Fruit fly (Drosophila melanogaster): ENCODE measurements around the gene CG6592.

Gene CG6592

DNA sequence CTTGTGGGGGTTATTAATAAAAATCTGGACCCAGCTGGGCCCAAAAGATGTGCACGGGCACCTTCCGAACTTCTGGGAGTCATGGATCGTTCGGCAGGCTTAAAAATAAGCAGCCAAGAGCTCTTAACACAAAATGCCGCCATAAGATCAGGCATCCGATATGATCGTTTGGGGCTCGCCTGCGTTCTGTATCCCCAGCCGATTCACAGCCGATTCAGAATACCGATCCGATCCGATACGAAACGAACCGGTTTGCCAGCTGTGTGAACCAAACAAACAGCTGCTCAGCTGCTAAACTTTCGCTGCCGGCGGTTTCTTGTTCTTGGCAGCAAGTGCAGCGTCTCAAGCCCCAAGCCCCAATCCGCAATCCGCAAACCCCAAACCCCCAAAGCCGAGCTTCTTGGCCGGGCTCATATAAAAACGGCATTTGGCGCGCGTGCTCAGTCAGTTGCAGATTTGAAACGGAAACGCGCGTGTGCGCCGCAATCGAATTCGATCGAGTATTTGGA lies 6.5 kb downstream of the CG6592 start, which contains the start of gene CG42269:
CG42269 (plus strand) TSS at position 416 of the 509 bp plus-strand sequence.
- TF ChIP-seq CTCF (optimal IDR thresholded peaks at IDR 0.05): no peak
- no peak for TF ChIP-seq CG8478 (optimal IDR thresholded peaks at IDR 0.05)

DNA sequence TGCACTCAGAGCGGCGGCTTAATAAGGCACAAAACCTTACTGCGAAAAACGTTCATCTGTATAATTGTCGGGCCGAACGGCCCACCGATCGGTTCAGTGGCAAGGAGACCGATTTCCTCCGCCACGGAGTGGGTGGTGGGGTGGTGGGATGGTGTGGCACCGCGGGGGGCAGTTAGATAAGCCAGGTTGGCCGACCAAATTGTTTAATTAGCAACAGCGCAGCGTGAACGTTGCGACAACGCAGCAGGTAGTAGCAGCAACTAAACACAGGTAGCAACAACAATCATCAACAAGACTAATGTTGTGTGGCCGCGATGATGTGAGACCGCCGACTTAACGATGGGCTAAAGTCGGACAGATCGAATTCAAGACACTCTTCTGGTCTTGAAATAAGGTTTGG lies 8.7 kb downstream of the CG6592 start:
- TF ChIP-seq CTCF (optimal IDR thresholded peaks at IDR 0.05) (no peak), CG8478 (optimal IDR thresholded peaks at IDR 0.05) (no peak)

DNA sequence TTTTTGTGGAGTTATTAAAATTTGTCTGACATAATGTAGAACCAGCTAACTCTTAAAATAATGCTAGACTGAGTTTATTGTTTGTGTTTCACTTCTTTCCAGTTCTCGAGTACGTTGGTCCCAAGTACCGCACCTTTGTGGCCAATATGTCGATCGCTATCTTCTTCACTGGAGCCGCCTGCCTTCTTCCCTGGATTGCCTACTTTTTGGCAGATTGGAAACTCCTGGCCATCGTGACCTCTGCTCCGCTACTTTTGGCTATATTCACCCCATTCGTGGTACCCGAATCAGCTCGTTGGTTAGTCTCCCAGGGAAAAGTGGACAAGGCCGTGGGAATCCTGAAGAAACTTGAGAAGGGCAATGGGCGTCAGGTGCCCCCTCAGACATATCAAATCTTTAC lies 10.7 kb downstream of the CG6592 start:
- TF ChIP-seq CTCF (optimal IDR thresholded peaks at IDR 0.05): no peak

DNA sequence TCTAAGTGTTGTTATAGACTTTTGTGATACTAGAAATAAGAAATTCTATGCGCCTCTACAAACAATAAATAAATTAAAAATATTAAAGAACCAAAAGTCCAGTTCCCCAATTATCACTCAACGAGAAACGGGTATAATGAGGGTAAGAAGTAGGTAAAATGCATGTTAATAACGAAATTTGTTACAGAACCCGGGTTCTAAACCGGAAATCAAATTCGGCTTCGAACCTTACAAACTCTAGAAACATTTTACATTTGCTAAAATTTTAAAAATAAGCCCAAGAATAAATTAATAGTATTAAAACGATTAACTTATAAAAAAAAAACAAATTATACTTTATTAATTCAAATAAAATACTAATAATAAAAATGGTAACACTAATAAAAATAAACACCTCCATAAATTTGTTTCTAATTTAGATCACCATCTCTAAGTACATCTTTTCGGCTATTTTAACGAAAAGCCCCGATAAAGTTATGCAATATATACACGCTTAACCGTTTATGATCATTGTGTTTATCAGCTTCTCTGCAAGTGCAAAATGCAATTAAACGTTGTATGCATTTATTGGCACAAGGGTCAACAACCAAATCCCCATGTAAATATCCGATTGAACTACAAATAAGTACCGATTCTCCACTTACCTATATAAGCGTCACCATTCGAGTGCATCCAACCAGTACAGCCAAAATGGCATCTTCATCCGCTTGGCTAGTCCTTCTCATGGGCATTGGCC lies 12.2 kb downstream of the CG6592 start, which contains the start of gene CG6602:
CG6602 (plus strand) TSS at position 686 of the 736 bp plus-strand sequence.
- no peak for TF ChIP-seq CG8478 (optimal IDR thresholded peaks at IDR 0.05)
- TF ChIP-seq CTCF (optimal IDR thresholded peaks at IDR 0.05): peak in 1 of 2 experiments; percentile 54

DNA sequence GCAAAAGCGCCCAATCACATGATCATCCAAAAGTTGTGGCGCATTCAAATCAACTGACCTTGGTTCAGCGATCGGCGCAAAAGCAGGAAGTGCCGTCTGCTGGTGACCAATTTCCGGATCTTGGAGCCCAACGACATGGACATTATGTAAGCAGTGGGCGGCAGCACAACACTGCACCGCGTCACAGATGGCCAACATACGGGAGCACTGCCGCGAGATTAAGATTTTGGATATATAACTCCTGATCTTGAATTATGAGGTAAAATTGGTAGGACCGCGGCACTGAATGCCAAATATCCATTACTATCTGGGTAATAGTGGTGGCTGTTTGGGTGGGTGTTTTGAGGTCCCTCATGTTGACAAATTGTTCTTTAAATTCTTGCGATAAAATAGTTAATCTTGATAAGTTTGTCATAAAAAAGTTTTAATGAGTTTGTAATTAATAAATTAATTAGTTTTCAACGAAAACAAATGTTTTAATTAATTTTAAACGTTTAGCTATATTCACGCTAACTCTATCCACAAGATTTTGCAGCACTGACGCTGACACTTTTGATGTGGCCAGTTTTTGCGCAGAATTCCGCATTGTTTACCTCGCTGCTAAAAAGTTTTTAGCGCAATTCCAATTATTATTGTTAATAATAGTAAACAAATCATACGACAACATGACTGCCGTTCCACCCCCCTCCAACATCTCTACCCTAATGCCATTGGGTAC lies 15.7 kb downstream of the CG6592 start, which contains the start of the genes CG13295 and CG6610:
CG13295 (minus strand) TSS at position 271 of the 718 bp plus-strand sequence.
CG6610 (plus strand) TSS at position 562 of the 718 bp plus-strand sequence.
- TF ChIP-seq CTCF (optimal IDR thresholded peaks at IDR 0.05) (no peak), CG8478 (optimal IDR thresholded peaks at IDR 0.05) (no peak)

DNA sequence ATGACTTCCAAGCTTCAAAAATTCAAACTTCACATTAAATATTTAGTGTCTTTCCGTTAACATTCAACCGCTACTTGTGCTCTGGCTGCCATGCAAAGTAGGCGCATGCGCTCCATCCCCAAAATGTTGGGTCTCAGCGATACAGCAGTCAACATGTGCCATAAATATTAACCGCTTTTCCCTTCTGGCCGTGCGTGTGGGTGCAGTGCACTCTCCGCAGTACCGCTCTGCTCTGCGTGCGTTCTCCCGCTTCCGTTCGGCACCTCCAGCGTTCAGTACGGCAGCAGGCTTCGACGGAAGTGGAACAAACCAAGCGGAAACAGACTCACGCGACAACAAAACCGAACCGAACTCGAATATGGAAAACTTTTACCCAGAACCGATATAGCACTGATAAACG lies 17.0 kb downstream of the CG6592 start, which contains the start of gene ssp6:
ssp6 (plus strand) TSS at position 294 of the 400 bp plus-strand sequence.
- TF ChIP-seq CTCF (optimal IDR thresholded peaks at IDR 0.05) (no peak), CG8478 (optimal IDR thresholded peaks at IDR 0.05) (no peak)

DNA sequence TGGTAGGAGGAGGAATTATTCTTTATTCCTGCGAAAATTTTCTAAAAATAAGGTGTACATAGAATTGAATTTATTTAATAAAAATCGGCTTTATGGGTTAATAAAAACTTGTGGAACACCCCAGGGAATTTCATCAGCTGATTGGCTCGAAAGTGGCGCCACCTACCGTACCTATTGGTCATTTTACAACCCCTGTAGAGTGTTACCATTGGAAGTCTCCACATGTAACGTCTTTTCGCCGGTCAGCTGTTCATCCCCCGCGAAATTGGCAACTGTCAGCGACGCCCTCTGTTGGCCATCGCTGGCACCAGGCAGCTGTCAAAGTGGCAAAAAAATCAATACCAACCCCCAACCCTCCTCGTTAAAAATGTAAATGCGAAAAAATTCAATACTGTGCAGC lies 23.1 kb downstream of the CG6592 start, which contains the start of gene CG13293:
CG13293 (plus strand) TSS at position 323 of the 400 bp plus-strand sequence.
- no peak for TF ChIP-seq CG8478 (optimal IDR thresholded peaks at IDR 0.05)
- TF ChIP-seq CTCF (optimal IDR thresholded peaks at IDR 0.05): peak; percentile 92 to 97

DNA sequence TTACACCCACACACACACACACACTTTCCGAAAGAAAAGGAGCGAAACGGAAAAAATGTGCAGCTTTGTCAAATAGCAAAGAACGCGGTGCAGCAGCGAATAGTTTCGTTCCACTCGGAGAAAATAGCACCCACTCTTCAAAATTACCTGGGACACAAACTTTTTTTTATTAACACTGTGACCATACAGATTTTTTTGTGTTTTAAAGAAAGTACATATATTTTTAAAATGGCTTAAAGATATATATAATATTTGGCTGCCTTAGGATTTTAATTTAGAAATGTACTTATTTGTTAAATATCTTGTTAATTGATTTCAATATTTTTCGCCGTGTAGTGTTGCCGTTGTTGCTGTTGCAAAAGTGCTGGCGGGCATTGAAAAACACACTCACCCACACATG lies 25.0 kb downstream of the CG6592 start:
- no peak for TF ChIP-seq CG8478 (optimal IDR thresholded peaks at IDR 0.05)
- no peak for TF ChIP-seq CTCF (optimal IDR thresholded peaks at IDR 0.05)

DNA sequence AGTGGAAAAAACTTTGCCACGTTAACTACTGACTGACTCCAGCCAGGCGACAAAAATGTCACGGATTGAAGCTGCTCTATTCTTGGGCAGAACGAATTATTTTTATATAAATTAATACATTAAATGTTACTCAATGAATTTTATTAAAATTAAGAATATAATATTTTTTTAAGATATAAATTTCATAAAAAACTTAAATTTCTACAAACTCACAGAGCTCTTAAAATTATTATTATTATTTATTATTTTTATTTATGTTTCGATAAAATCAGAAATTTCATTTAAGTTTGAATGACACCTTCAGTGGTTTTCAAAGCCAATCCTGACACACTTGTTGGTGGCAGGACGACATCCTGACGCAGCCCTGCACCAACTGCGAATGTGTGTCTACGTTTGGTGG lies 25.7 kb downstream of the CG6592 start:
- TF ChIP-seq CG8478 (optimal IDR thresholded peaks at IDR 0.05): no peak
- TF ChIP-seq CTCF (optimal IDR thresholded peaks at IDR 0.05): no peak

DNA sequence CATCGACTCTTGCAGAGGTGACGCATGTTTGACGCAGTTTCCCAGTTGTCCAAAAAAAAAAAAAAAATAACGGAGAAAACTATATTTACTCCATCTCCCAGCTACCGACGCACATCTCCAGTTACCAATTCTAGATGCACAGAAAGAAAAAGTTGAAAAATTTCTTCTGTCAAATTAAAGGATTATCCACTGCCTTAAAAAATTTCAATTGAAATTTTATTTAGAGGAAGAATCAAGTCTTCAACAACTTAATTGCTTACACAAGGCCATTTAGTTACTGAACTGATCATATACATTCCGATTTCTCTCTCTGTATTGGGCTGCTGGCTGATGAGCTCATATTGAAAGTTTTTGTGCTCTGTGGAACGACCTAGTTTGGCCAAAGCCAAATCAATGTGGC lies 26.5 kb downstream of the CG6592 start:
- TF ChIP-seq CTCF (optimal IDR thresholded peaks at IDR 0.05): no peak
- TF ChIP-seq CG8478 (optimal IDR thresholded peaks at IDR 0.05): no peak

DNA sequence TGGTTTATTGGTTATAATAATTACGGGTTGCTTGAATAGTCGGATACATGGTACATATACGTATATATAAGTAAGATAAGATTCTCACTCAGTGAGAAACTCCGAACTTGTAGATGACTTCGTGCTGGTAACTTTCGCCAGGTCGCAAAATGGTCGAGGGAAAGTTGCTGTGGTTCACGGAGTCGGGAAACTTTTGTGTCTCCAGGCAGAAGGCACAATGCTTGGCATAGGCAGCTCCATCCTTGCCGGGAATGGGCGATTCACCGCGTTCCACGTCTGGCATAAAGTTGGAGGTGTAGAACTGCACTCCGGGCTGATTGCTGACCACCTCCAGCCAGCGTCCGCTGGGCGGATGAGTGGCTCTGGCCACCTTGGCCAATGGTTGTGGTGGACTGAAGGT lies 33.8 kb downstream of the CG6592 start, which contains the start of gene CG10469:
CG10469 (minus strand) TSS at position 101 of the 400 bp plus-strand sequence.
- no peak for TF ChIP-seq CTCF (optimal IDR thresholded peaks at IDR 0.05)
- TF ChIP-seq CG8478 (optimal IDR thresholded peaks at IDR 0.05): no peak

DNA sequence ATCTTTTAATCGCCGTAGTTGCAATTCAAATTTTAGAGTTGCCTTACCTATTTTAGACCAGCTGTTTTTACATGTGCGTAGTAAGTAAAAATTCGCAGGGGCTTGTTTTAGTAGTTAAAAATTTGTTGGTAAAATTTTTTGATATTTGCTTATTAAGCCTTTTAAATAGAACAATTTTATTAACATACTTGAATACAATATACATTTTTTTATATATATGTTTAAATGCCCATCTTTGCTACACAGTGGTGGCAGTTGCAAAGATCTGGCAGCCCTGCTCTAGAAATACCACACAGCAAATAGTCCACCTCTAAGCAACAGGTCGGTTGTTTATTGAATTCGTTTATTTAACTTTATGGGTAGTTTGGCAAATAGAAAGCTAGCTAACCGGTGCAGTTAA lies 35.2 kb downstream of the CG6592 start, which contains the start of the genes CG10467 and loj:
CG10467 (minus strand) TSS at position 51 of the 400 bp plus-strand sequence.
loj (plus strand) TSS at position 291 of the 400 bp plus-strand sequence.
- TF ChIP-seq CG8478 (optimal IDR thresholded peaks at IDR 0.05): no peak
- TF ChIP-seq CTCF (optimal IDR thresholded peaks at IDR 0.05): no peak

DNA sequence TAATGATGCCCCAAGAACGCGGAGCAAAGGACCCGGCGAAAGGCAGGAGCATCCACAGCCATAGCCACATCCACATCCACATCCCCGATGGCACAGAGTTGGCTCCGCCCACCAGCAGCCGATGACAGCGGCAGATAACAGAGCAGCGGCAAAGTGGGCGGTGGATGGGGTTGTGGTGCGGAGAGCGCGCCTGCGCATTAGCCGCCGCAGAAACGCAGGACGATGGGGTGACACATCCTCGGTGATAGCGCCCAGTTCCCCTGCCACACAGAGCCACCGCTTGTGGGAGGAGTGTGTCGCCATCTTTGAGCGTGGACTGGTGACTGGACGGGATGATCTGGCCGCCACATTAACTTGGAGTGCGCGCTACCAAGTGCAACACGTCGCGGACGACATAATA lies 37.8 kb downstream of the CG6592 start, which contains the start of gene Ets65A:
Ets65A (plus strand) TSS at position 348 of the 400 bp plus-strand sequence.
- no peak for TF ChIP-seq CG8478 (optimal IDR thresholded peaks at IDR 0.05)
- no peak for TF ChIP-seq CTCF (optimal IDR thresholded peaks at IDR 0.05)

DNA sequence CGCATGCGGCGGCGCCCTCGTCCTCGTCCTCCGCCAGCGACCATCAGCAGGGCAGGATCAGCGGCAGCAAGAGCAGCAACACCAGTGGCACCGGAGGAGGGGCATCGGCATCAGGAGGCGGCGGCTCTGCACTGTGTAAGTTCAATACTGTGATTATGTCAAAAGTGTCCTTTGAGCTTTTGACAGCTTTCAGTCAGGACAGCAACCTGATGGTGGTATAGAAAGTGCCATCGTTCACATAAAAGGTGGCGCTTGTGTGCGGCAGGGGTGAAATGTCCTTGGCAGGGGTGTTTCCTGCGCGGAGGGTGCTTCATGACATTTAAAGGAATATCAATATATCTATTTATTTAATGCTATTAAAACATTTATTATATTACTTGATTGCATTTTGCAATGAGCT lies 44.2 kb downstream of the CG6592 start:
- TF ChIP-seq CTCF (optimal IDR thresholded peaks at IDR 0.05): peak; percentile 89 to 95
- TF ChIP-seq CG8478 (optimal IDR thresholded peaks at IDR 0.05): no peak

DNA sequence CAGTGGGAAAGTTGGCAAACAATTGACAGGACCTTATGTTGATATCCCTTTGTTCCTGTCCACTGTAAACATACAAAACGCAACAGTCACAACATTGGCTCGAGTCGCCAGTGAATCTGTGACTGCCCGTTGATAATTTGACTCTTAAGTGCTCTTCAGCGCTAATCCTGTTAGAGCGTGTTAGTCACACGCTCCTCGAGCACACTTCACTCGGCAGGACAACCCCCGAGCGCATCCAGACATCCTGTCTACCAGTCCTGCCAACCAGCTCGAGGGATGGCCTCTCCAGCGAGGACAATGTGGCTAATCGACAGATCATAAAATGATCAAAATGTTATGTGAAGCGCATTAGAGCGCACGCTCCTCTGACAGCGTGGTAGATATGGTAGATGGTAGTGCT lies 45.1 kb downstream of the CG6592 start:
- no peak for TF ChIP-seq CG8478 (optimal IDR thresholded peaks at IDR 0.05)
- TF ChIP-seq CTCF (optimal IDR thresholded peaks at IDR 0.05): no peak

Measured in S2 (cell line).